Worm (Caenorhabditis elegans): ENCODE measurements around the gene T11F9.22.

T11F9.22 gene

DNA sequence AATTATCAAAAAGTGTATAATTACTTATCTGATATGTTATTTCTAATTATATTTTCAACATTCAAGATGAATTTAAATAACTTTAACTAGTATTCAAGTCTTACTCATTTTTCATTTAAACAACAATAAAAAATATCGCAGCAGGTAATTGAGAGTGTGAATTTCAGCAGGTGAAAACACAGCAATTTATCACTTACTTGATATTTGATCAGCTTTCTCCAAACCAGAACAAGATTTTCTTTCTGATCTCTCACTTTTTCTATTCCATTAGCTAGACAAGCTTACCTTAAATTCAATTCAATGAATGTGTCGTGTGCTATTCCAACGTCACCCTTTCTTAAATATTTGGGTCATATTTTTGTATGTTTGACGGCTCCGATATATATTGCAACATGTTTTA, 6.1 kb downstream of the T11F9.22 start, which contains the start of gene srh-1:
TSS of gene srh-1 (plus strand) at position 301 of the 400 bp plus-strand sequence.
- TF ChIP-seq cog-1 (tag; optimal IDR thresholded peaks at IDR 0.05) (no peak), ztf-23 (GFP tag; IDR thresholded peaks at IDR 0.05) (no peak), med-1 (GFP tag; optimal IDR thresholded peaks at IDR 0.05; ENCODE audit: insufficient read depth) (no peak), flt-1 (GFP tag; IDR thresholded peaks at IDR 0.05) (no peak), klf-2 (GFP tag; conservative IDR thresholded peaks at IDR 0.05) (no peak), ref-1 (GFP tag; conservative IDR thresholded peaks at IDR 0.05) (no peak), ztf-29 (GFP tag; IDR thresholded peaks at IDR 0.05) (no peak), T22C8.4 (GFP tag; IDR thresholded peaks at IDR 0.05) (no peak), tab-1 (GFP tag; IDR thresholded peaks at IDR 0.05) (no peak)

DNA sequence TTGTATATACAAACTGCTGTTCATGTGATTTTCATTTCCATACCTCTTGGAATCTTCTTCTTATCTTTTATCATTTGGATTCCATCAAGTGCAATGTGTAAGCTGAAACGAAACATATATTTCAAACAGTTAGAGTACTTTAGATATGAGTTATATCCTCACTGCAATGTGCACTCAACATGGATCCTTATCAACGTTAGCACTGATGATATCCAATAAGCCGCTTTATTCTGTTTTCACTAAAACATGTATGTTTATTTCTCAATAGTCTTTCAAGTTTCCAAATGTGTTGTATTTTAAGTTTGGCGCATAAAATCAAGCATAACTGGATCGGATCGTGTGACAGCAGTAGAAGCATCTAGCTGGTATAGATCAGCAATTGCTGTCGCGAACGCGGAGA, 7.2 kb downstream of the T11F9.22 start, which contains the start of gene T11F9.10:
TSS of gene T11F9.10 (plus strand) at position 301 of the 400 bp plus-strand sequence.
- TF ChIP-seq med-1 (GFP tag; optimal IDR thresholded peaks at IDR 0.05; ENCODE audit: insufficient read depth) (no peak), klf-2 (GFP tag; conservative IDR thresholded peaks at IDR 0.05) (no peak), tab-1 (GFP tag; IDR thresholded peaks at IDR 0.05) (no peak), cog-1 (tag; optimal IDR thresholded peaks at IDR 0.05) (no peak), ztf-23 (GFP tag; IDR thresholded peaks at IDR 0.05) (no peak), ztf-29 (GFP tag; IDR thresholded peaks at IDR 0.05) (no peak), T22C8.4 (GFP tag; IDR thresholded peaks at IDR 0.05) (no peak), flt-1 (GFP tag; IDR thresholded peaks at IDR 0.05) (no peak), ref-1 (GFP tag; conservative IDR thresholded peaks at IDR 0.05) (no peak)

DNA sequence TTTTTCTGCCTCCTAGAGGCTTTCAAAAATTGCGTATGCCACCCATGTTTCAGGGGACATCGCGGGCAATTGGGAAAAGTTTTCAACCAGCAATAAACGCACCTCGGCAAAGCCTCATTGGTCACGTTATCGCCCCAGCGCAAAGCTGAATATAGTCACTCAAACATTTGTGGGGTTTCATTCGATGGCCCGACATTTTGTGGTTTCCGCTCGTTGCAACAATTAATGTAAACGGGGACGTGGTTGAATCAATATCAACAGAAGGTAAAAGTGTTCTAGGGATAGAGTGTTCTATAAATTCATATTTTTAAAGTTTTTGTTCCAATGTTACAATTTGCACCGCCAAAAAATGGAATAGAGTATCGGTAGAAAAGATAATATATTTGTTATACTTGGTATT, 8.8 kb downstream of the T11F9.22 start:
- TF ChIP-seq ztf-23 (GFP tag; IDR thresholded peaks at IDR 0.05) (no peak), T22C8.4 (GFP tag; IDR thresholded peaks at IDR 0.05) (no peak), flt-1 (GFP tag; IDR thresholded peaks at IDR 0.05) (no peak), klf-2 (GFP tag; conservative IDR thresholded peaks at IDR 0.05) (no peak), cog-1 (tag; optimal IDR thresholded peaks at IDR 0.05) (no peak), ztf-29 (GFP tag; IDR thresholded peaks at IDR 0.05) (no peak), ref-1 (GFP tag; conservative IDR thresholded peaks at IDR 0.05) (no peak), tab-1 (GFP tag; IDR thresholded peaks at IDR 0.05) (no peak), med-1 (GFP tag; optimal IDR thresholded peaks at IDR 0.05; ENCODE audit: insufficient read depth) (no peak)

DNA sequence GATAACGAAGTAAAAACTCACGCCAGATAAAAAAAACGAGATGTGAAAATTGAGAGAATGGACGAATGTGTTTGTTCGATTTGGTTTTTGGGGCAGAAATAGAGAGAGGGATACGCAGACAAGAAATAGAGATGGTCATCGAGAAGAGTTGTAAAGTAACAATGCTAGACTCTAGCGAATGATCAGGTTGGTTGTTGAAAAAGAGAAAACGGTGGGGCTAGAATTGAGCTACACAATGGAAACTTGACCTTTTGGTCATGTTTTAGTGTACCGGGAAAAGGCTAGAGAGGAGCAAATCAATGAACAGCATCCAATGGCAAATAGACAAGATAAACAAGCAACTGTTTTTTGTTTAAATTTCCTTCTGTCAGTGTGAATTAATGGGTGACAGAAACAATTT, 10.9 kb downstream of the T11F9.22 start, which contains the start of gene dhs-19:
TSS of gene dhs-19 (minus strand) at position 101 of the 400 bp plus-strand sequence.
- no peak for TF ChIP-seq T22C8.4 (GFP tag; IDR thresholded peaks at IDR 0.05)
- no peak for TF ChIP-seq tab-1 (GFP tag; IDR thresholded peaks at IDR 0.05)
- no peak for TF ChIP-seq flt-1 (GFP tag; IDR thresholded peaks at IDR 0.05)
- TF ChIP-seq cog-1 (tag; optimal IDR thresholded peaks at IDR 0.05), result no peak
- no peak for TF ChIP-seq ref-1 (GFP tag; conservative IDR thresholded peaks at IDR 0.05)
- TF ChIP-seq ztf-23 (GFP tag; IDR thresholded peaks at IDR 0.05), result no peak
- no peak for TF ChIP-seq ztf-29 (GFP tag; IDR thresholded peaks at IDR 0.05)
- no peak for TF ChIP-seq klf-2 (GFP tag; conservative IDR thresholded peaks at IDR 0.05)
- TF ChIP-seq med-1 (GFP tag; optimal IDR thresholded peaks at IDR 0.05; ENCODE audit: insufficient read depth), result no peak

DNA sequence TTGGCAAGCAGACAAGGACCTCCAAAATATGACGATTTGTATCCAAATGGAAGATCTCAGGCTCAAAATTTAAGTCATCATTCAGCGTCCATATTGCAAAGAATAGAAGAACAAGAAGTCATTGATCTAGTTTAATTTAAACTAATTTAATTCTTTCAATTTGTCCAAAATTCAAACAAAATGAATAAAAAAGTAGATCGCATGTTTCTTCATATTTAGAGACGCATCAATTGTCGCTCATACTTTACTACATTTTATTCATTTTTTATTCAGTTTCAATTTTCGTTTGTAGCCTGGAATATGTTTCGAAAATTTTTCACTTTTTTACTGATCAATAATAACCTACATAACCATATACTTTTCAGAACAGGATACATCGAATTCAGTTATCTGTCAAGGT, 12.9 kb downstream of the T11F9.22 start, which contains the start of gene T11F9.21:
TSS of gene T11F9.21 (plus strand) at position 301 of the 400 bp plus-strand sequence.
- TF ChIP-seq cog-1 (tag; optimal IDR thresholded peaks at IDR 0.05) (no peak), ref-1 (GFP tag; conservative IDR thresholded peaks at IDR 0.05) (no peak), med-1 (GFP tag; optimal IDR thresholded peaks at IDR 0.05; ENCODE audit: insufficient read depth) (no peak), ztf-23 (GFP tag; IDR thresholded peaks at IDR 0.05) (no peak), T22C8.4 (GFP tag; IDR thresholded peaks at IDR 0.05) (no peak), tab-1 (GFP tag; IDR thresholded peaks at IDR 0.05) (no peak), flt-1 (GFP tag; IDR thresholded peaks at IDR 0.05) (no peak), klf-2 (GFP tag; conservative IDR thresholded peaks at IDR 0.05) (no peak), ztf-29 (GFP tag; IDR thresholded peaks at IDR 0.05) (no peak)

DNA sequence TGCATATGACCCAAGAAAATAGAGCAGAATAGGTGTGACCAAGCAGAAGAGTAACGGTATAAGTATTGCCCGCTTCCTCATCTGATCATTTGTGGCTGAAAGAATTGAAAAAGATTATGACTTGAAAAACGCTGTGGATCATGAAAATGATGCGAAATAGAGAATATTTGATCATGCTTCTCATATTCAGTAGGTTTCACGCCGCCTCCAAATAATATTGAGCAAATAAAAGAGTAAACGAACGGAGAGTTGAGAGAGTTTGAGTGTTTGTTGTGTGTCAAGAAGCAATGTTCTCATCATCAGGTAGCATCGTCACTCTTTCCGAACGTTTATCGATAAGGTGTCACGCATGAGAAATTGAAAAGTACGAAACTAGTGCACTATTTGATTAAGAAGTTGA, 16.8 kb downstream of the T11F9.22 start, which contains the start of gene htrl-1:
TSS of gene htrl-1 (minus strand) at position 101 of the 400 bp plus-strand sequence.
- TF ChIP-seq tab-1 (GFP tag; IDR thresholded peaks at IDR 0.05), result no peak
- no peak for TF ChIP-seq klf-2 (GFP tag; conservative IDR thresholded peaks at IDR 0.05)
- no peak for TF ChIP-seq T22C8.4 (GFP tag; IDR thresholded peaks at IDR 0.05)
- TF ChIP-seq med-1 (GFP tag; optimal IDR thresholded peaks at IDR 0.05; ENCODE audit: insufficient read depth), result no peak
- no peak for TF ChIP-seq ztf-23 (GFP tag; IDR thresholded peaks at IDR 0.05)
- TF ChIP-seq flt-1 (GFP tag; IDR thresholded peaks at IDR 0.05), result no peak
- no peak for TF ChIP-seq ref-1 (GFP tag; conservative IDR thresholded peaks at IDR 0.05)
- no peak for TF ChIP-seq cog-1 (tag; optimal IDR thresholded peaks at IDR 0.05)
- TF ChIP-seq ztf-29 (GFP tag; IDR thresholded peaks at IDR 0.05), result no peak

DNA sequence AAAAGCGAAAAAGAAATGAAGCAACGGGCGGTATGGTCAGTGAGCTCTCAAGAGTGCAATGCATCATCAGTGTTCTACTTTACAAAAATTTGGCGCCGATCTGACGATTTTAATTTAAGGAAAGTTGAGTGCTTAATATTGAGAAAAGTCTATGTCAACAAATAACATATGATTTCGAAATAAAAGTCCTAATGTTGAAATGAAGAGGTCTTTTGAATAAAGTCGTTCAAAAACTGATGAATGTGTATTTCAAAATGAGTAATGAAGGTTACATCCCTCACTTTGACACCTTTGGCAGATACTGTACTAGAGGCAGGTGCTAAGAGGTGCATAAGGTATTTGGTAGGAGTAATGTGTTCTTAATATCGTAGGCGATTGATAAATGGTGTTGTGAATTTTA, 18.0 kb downstream of the T11F9.22 start:
- TF ChIP-seq med-1 (GFP tag; optimal IDR thresholded peaks at IDR 0.05; ENCODE audit: insufficient read depth), result no peak

DNA sequence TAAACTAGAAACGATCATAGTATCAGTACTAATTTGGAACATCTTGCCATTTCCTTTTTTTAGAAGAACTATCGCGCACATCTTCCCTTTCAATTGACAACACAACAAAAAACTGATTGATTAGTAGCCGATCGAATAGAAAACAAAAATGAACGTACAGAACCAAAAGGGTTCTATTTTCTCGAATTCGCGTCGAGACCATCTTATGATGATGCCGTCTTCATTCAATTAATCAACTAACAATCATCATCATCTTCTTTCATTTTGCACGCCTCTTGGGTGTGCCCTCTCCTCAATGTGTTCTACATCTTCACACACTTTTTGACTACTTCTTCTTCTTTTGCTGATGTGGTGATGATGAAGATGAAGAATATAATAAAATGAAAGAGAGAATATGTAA, 20.3 kb downstream of the T11F9.22 start:
- TF ChIP-seq T22C8.4 (GFP tag; IDR thresholded peaks at IDR 0.05) (no peak), ref-1 (GFP tag; conservative IDR thresholded peaks at IDR 0.05) (no peak), ztf-29 (GFP tag; IDR thresholded peaks at IDR 0.05) (no peak), cog-1 (tag; optimal IDR thresholded peaks at IDR 0.05) (no peak), klf-2 (GFP tag; conservative IDR thresholded peaks at IDR 0.05) (no peak), flt-1 (GFP tag; IDR thresholded peaks at IDR 0.05) (no peak), tab-1 (GFP tag; IDR thresholded peaks at IDR 0.05) (no peak), med-1 (GFP tag; optimal IDR thresholded peaks at IDR 0.05; ENCODE audit: insufficient read depth) (no peak), ztf-23 (GFP tag; IDR thresholded peaks at IDR 0.05) (no peak)

DNA sequence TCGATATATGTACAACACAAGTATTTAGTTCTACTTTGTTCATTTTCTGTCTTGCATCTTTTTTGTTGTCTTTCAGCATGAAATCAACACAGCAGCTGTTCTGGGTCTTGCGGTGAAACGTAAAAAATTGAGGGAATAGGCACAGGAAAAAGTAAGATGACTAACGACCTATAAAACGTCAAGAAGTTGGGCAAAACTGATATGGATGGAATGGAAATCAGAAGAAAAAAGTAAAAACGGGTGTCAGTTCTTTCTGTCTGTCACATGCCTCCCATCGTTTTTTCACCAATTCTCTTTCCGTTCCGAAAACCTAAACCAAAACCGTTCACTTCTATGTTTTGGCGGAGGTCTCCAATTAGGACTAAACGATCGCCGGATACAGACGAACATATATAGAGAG, 21.5 kb downstream of the T11F9.22 start:
- no peak for TF ChIP-seq ref-1 (GFP tag; conservative IDR thresholded peaks at IDR 0.05)
- TF ChIP-seq flt-1 (GFP tag; IDR thresholded peaks at IDR 0.05), result no peak
- TF ChIP-seq klf-2 (GFP tag; conservative IDR thresholded peaks at IDR 0.05), result no peak
- no peak for TF ChIP-seq cog-1 (tag; optimal IDR thresholded peaks at IDR 0.05)
- TF ChIP-seq ztf-23 (GFP tag; IDR thresholded peaks at IDR 0.05), result no peak
- TF ChIP-seq tab-1 (GFP tag; IDR thresholded peaks at IDR 0.05), result no peak
- TF ChIP-seq ztf-29 (GFP tag; IDR thresholded peaks at IDR 0.05), result no peak
- no peak for TF ChIP-seq med-1 (GFP tag; optimal IDR thresholded peaks at IDR 0.05; ENCODE audit: insufficient read depth)
- no peak for TF ChIP-seq T22C8.4 (GFP tag; IDR thresholded peaks at IDR 0.05)
